Worm (Caenorhabditis elegans): ENCODE measurements around the gene T19D12.2.

DNA sequence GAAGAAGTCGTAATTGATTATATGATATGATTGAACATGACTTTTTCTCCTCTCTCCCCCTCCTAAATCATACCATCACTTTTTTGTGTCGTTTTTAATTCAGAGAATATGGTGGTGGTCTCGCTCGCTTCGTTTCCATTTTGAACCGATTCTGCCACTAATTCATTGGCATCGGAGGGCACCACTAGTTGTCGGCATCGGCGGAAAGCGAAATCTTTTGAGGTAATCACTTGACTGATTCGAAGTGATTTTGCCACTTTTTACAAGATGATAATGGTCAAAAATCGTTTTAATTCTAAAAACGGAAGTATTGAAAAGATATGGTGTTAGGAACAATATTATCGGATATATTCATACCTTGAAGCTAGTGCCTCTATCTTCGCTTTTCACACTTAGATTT lies 44.4 kb upstream of the T19D12.2 start, which contains the start of gene klf-3:
- TF ChIP-seq nhr-90 (tag; optimal IDR thresholded peaks at IDR 0.05) (no peak), dox-1 (GFP tag; IDR thresholded peaks at IDR 0.05) (no peak), dpff-1 (tag; optimal IDR thresholded peaks at IDR 0.05) (no peak), unc-130 (GFP tag; optimal IDR thresholded peaks at IDR 0.05) (no peak), cebp-1 (GFP tag; IDR thresholded peaks at IDR 0.05) (no peak), cebp-1 (tag; optimal IDR thresholded peaks at IDR 0.05) (no peak), F22D6.2 (tag; optimal IDR thresholded peaks at IDR 0.05) (no peak), let-607 (tag; optimal IDR thresholded peaks at IDR 0.05) (no peak), F33H1.4 (GFP tag; IDR thresholded peaks at IDR 0.05) (no peak), ztf-3 (GFP tag; optimal IDR thresholded peaks at IDR 0.05) (no peak)

All from whole organism, young adult.